Fruit fly (Drosophila melanogaster) whole organism, adult: ENCODE measurements around the gene CG46463.

Experiments
- CG1620 ChIP-seq: fragments of 200-800 bp; sonication (Bioruptor generic); optimal IDR thresholded peaks from 2 replicates; lab custom pipeline; 2016; ENCODE audit warnings: missing biosample characterization, missing genetic modification characterization
- CG7101 ChIP-seq: fragments of 200-800 bp; sonication (Bioruptor generic); optimal IDR thresholded peaks from 2 replicates; lab custom pipeline; 2018; ENCODE audit warnings: missing biosample characterization, mild to moderate bottlenecking, missing genetic modification characterization, moderate library complexity
- kay ChIP-seq: fragments of 200-800 bp; sonication (Bioruptor generic); peaks from one replicate; lab custom pipeline; 2016; ENCODE audit warnings: missing biosample characterization, missing genetic modification characterization, borderline replicate concordance
- ovo ChIP-seq: fragments of 200-800 bp; sonication (Bioruptor generic); optimal IDR thresholded peaks from 2 replicates; lab custom pipeline; 2016; ENCODE audit warnings: missing biosample characterization, missing genetic modification characterization

dm6 chr3L:3415633-3416198 lies 45.4 kb upstream of the CG46463 start:
- TF ChIP-seq kay (GFP tag; lab: Kevin White, UChicago) = peak; percentile 45
- TF ChIP-seq ovo (GFP tag; lab: Kevin White, UChicago) = no peak
- no peak for TF ChIP-seq CG7101 (tag; lab: Kevin White, UChicago)
- TF ChIP-seq CG1620 (GFP tag; lab: Kevin White, UChicago) = no peak
